Fruit fly (Drosophila melanogaster) whole organism, embryonic: ENCODE data around the gene Orct2.

Experiments used
- C15 ChIP-seq: fragments of 200-800 bp; sonication (Bioruptor generic); IDR thresholded peaks from 3 replicates; pipeline ENCODE4 v1.3.6; 2022; ENCODE audit warnings: missing biosample characterization, missing genetic modification characterization
- CG1024 ChIP-seq: fragments of 200-800 bp; sonication (Bioruptor generic); IDR thresholded peaks from 2 replicates; pipeline ENCODE4 v1.3.6; 2022; ENCODE audit warnings: missing biosample characterization, missing genetic modification characterization
- CG12104 ChIP-seq: fragments of 200-800 bp; sonication (Bioruptor generic); optimal IDR thresholded peaks from 3 replicates; lab custom pipeline; 2016; ENCODE audit warnings: missing biosample characterization, missing genetic modification characterization
- CG12744 ChIP-seq: fragments of 200-800 bp; sonication (Bioruptor generic); optimal IDR thresholded peaks from 2 replicates; lab custom pipeline; 2016; ENCODE audit warnings: missing biosample characterization, missing genetic modification characterization
- CG14014 ChIP-seq: fragments of 200-800 bp; sonication (Bioruptor generic); IDR thresholded peaks from 2 replicates; pipeline ENCODE4 v1.3.6; 2022; ENCODE audit warnings: missing biosample characterization, missing genetic modification characterization
- CG15011 ChIP-seq: fragments of 200-800 bp; sonication (Bioruptor generic); optimal IDR thresholded peaks from 3 replicates; lab custom pipeline; 2018; ENCODE audit warnings: missing biosample characterization, mild to moderate bottlenecking, missing genetic modification characterization
- CG1529 ChIP-seq: fragments of 200-800 bp; sonication (Bioruptor generic); optimal IDR thresholded peaks from 3 replicates; lab custom pipeline; 2018; ENCODE audit warnings: missing biosample characterization, missing genetic modification characterization
- CG15479 ChIP-seq: fragments of 200-800 bp; sonication (Bioruptor generic); optimal IDR thresholded peaks from 3 replicates; lab custom pipeline; 2019; ENCODE audit warnings: missing biosample characterization, mild to moderate bottlenecking, missing genetic modification characterization, moderate library complexity
- CG18262 ChIP-seq: fragments of 200-800 bp; optimal IDR thresholded peaks from 3 replicates; lab custom pipeline; 2019; ENCODE audit warnings: missing biosample characterization, mild to moderate bottlenecking, missing genetic modification characterization, moderate library complexity
- CG18599 ChIP-seq: fragments of 200-800 bp; sonication (Bioruptor generic); optimal IDR thresholded peaks from 3 replicates; lab custom pipeline; 2017; ENCODE audit warnings: missing biosample characterization, missing genetic modification characterization, mild to moderate bottlenecking, moderate library complexity, missing genetic modification reagents
- CG3163 ChIP-seq: fragments of 200-800 bp; sonication (Bioruptor generic); optimal IDR thresholded peaks from 3 replicates; lab custom pipeline; 2016; ENCODE audit warnings: missing biosample characterization, missing genetic modification characterization
- CG32767 ChIP-seq: fragments of 200-800 bp; sonication (Bioruptor generic); IDR thresholded peaks from 2 replicates; pipeline ENCODE4 v1.3.6; 2022; ENCODE audit warnings: missing biosample characterization, missing genetic modification characterization
- CG3281 ChIP-seq: fragments of 200-800 bp; sonication (Bioruptor generic); optimal IDR thresholded peaks from 3 replicates; lab custom pipeline; 2017; ENCODE audit warnings: missing biosample characterization, mild to moderate bottlenecking, missing genetic modification characterization
- CG34224 ChIP-seq: fragments of 200-800 bp; sonication (Bioruptor generic); IDR thresholded peaks from 3 replicates; pipeline ENCODE4 v1.3.6; 2022; ENCODE audit warnings: missing biosample characterization, missing genetic modification characterization; ENCODE audit not compliant: partially characterized antibody
- CG34422 ChIP-seq: fragments of 200-800 bp; sonication (Bioruptor generic); IDR thresholded peaks from 3 replicates; pipeline ENCODE4 v1.3.6; 2022; ENCODE audit warnings: missing biosample characterization, missing genetic modification characterization
- CG3847 ChIP-seq: fragments of 200-800 bp; sonication (Bioruptor generic); IDR thresholded peaks from 2 replicates; pipeline ENCODE4 v1.3.6; 2022; ENCODE audit warnings: missing biosample characterization, missing genetic modification characterization
- CG3995 ChIP-seq: fragments of 200-800 bp; sonication (Bioruptor generic); optimal IDR thresholded peaks from 3 replicates; lab custom pipeline; 2016; ENCODE audit warnings: missing biosample characterization, missing genetic modification characterization
- CG4617 ChIP-seq: fragments of 200-800 bp; sonication (Bioruptor generic); optimal IDR thresholded peaks from 3 replicates; lab custom pipeline; 2016; ENCODE audit warnings: missing biosample characterization, missing genetic modification characterization, borderline replicate concordance
- CG9437 ChIP-seq: fragments of 200-800 bp; sonication (Bioruptor generic); optimal IDR thresholded peaks from 2 replicates; lab custom pipeline; 2018; ENCODE audit warnings: missing biosample characterization, mild to moderate bottlenecking, missing genetic modification characterization
- CG9797 ChIP-seq: fragments of 200-800 bp; sonication (Bioruptor generic); optimal IDR thresholded peaks from 3 replicates; lab custom pipeline; 2018; ENCODE audit warnings: missing biosample characterization, mild to moderate bottlenecking, missing genetic modification characterization
- Deaf1 ChIP-seq: fragments of 200-800 bp; optimal IDR thresholded peaks from 3 replicates; lab custom pipeline; 2019; ENCODE audit warnings: missing biosample characterization, mild to moderate bottlenecking, missing genetic modification characterization, moderate library complexity
- Dref ChIP-seq: fragments of 200-800 bp; sonication (Bioruptor generic); IDR thresholded peaks from 2 replicates; pipeline ENCODE4 v1.3.6; 2022; ENCODE audit warnings: missing biosample characterization, missing genetic modification characterization
- Drgx ChIP-seq: fragments of 200-800 bp; sonication (Bioruptor generic); IDR thresholded peaks from 2 replicates; pipeline ENCODE4 v1.3.6; 2022; ENCODE audit warnings: missing biosample characterization, missing genetic modification characterization
- E2f1 ChIP-seq: fragments of 200-800 bp; sonication (Bioruptor generic); IDR thresholded peaks from 2 replicates; pipeline ENCODE4 v1.3.6; 2022; ENCODE audit warnings: missing biosample characterization, missing genetic modification characterization
- Fer3 ChIP-seq: fragments of 200-800 bp; sonication (Bioruptor generic); optimal IDR thresholded peaks from 2 replicates; lab custom pipeline; 2018; ENCODE audit warnings: missing biosample characterization, mild to moderate bottlenecking, missing genetic modification characterization, moderate library complexity
- HmgZ ChIP-seq: fragments of 200-800 bp; sonication (Bioruptor generic); optimal IDR thresholded peaks from 2 replicates; lab custom pipeline; 2018; ENCODE audit warnings: missing biosample characterization, mild to moderate bottlenecking, missing genetic modification characterization
- Hmr ChIP-seq: fragments of 200-800 bp; sonication (Bioruptor generic); optimal IDR thresholded peaks from 3 replicates; lab custom pipeline; 2017; ENCODE audit warnings: mild to moderate bottlenecking, missing biosample characterization, missing genetic modification reagents, missing genetic modification characterization
- Lpt ChIP-seq: fragments of >200 bp; optimal IDR thresholded peaks from 2 replicates; lab custom pipeline; 2018; ENCODE audit warnings: missing biosample characterization, missing genetic modification characterization
- Med ChIP-seq: fragments of 200-800 bp; sonication (Bioruptor generic); peaks from one replicate; lab custom pipeline; 2016; ENCODE audit warnings: missing biosample characterization, missing genetic modification characterization, mild to moderate bottlenecking, inconsistent platforms, moderate library complexity
- Nf-YB ChIP-seq: fragments of 200-800 bp; sonication (Bioruptor generic); optimal IDR thresholded peaks from 3 replicates; lab custom pipeline; 2019; ENCODE audit warnings: missing biosample characterization, mild to moderate bottlenecking, missing genetic modification characterization, moderate library complexity
- Oaz ChIP-seq: fragments of 200-800 bp; sonication (Bioruptor generic); IDR thresholded peaks from 2 replicates; pipeline ENCODE4 v1.3.6; 2022; ENCODE audit warnings: missing biosample characterization, missing genetic modification characterization
- Sry-δ ChIP-seq: fragments of 200-800 bp; sonication (Bioruptor generic); optimal IDR thresholded peaks from 2 replicates; lab custom pipeline; 2016; ENCODE audit warnings: missing biosample characterization, missing genetic modification characterization
- YL-1 ChIP-seq: fragments of 200-800 bp; sonication (Bioruptor generic); optimal IDR thresholded peaks from 3 replicates; lab custom pipeline; 2017; ENCODE audit warnings: missing biosample characterization, mild to moderate bottlenecking, missing genetic modification characterization
- ab ChIP-seq: fragments of 200-800 bp; sonication (Bioruptor generic); optimal IDR thresholded peaks from 2 replicates; lab custom pipeline; 2016; ENCODE audit warnings: missing biosample characterization, missing genetic modification characterization
- aop ChIP-seq: fragments of 200-800 bp; sonication (Bioruptor generic); IDR thresholded peaks from 2 replicates; pipeline ENCODE4 v1.3.6; 2022; ENCODE audit warnings: missing biosample characterization, missing genetic modification characterization
- bab2 ChIP-seq: fragments of 200-800 bp; sonication (Bioruptor generic); optimal IDR thresholded peaks from 2 replicates; lab custom pipeline; 2016; ENCODE audit warnings: missing biosample characterization, missing genetic modification characterization
- bcd ChIP-seq: fragments of 200-800 bp; sonication (Bioruptor generic); optimal IDR thresholded peaks from 2 replicates; lab custom pipeline; 2017; ENCODE audit warnings: missing biosample characterization, mild to moderate bottlenecking, missing genetic modification characterization
- chinmo ChIP-seq: fragments of 200-800 bp; sonication (Bioruptor generic); IDR thresholded peaks from 4 replicates; pipeline ENCODE4 v1.3.6; 2022; ENCODE audit warnings: missing biosample characterization, missing genetic modification characterization; ENCODE audit not compliant: partially characterized antibody
- ci ChIP-seq: fragments of 200-800 bp; sonication (Bioruptor generic); IDR thresholded peaks from 3 replicates; pipeline ENCODE4 v1.3.6; 2022; ENCODE audit warnings: missing biosample characterization, missing genetic modification characterization
- disco-r ChIP-seq: fragments of 200-800 bp; sonication (Bioruptor generic); optimal IDR thresholded peaks from 2 replicates; lab custom pipeline; 2016; ENCODE audit warnings: missing biosample characterization, missing genetic modification characterization
- eve ChIP-seq, 2 experiments: fragments of >200 bp; optimal IDR thresholded peaks; 2 replicates each; lab custom pipeline; 2017; ENCODE audit warnings: missing biosample characterization in 2 of 2, missing genetic modification characterization in 2 of 2
- gt ChIP-seq: fragments of 200-800 bp; sonication (Bioruptor generic); IDR thresholded peaks from 2 replicates; pipeline ENCODE4 v1.3.6; 2022; ENCODE audit warnings: missing biosample characterization, missing genetic modification characterization
- ham ChIP-seq: fragments of 200-800 bp; sonication (Bioruptor generic); IDR thresholded peaks from 2 replicates; pipeline ENCODE4 v1.3.6; 2022; ENCODE audit warnings: missing biosample characterization, missing genetic modification characterization
- insv ChIP-seq, 2 experiments: fragments of 200-800 bp; sonication (Bioruptor generic); optimal IDR thresholded peaks; 3 replicates each; lab custom pipeline; 2016 to 2018; ENCODE audit warnings: missing biosample characterization in 2 of 2, missing genetic modification characterization in 2 of 2
- jumu ChIP-seq: fragments of 200-800 bp; sonication (Bioruptor generic); optimal IDR thresholded peaks from 3 replicates; lab custom pipeline; 2016; ENCODE audit warnings: missing biosample characterization, missing genetic modification characterization
- pfk ChIP-seq: fragments of 200-800 bp; sonication (Bioruptor generic); optimal IDR thresholded peaks from 2 replicates; lab custom pipeline; 2018; ENCODE audit warnings: missing biosample characterization, mild to moderate bottlenecking, missing genetic modification characterization, moderate library complexity
- sd ChIP-seq: fragments of 200-800 bp; sonication (Bioruptor generic); optimal IDR thresholded peaks from 3 replicates; lab custom pipeline; 2018; ENCODE audit warnings: missing biosample characterization, mild to moderate bottlenecking, missing genetic modification characterization, moderate library complexity
- stwl ChIP-seq: fragments of 200-800 bp; sonication (Bioruptor generic); optimal IDR thresholded peaks from 3 replicates; lab custom pipeline; 2018; ENCODE audit warnings: missing biosample characterization, mild to moderate bottlenecking, missing genetic modification characterization, moderate library complexity
- tup ChIP-seq: fragments of 200-800 bp; sonication (Bioruptor generic); optimal IDR thresholded peaks from 2 replicates; lab custom pipeline; 2016; ENCODE audit warnings: missing biosample characterization, mild to moderate bottlenecking, missing genetic modification characterization, moderate library complexity
- vvl ChIP-seq: fragments of 200-800 bp; sonication (Bioruptor generic); IDR thresholded peaks from 2 replicates; pipeline ENCODE4 v1.3.6; 2022; ENCODE audit warnings: missing biosample characterization, missing genetic modification characterization
- zen ChIP-seq: fragments of 200-800 bp; sonication (Bioruptor generic); optimal IDR thresholded peaks from 3 replicates; lab custom pipeline; 2018; ENCODE audit warnings: missing biosample characterization, mild to moderate bottlenecking, missing genetic modification characterization, moderate library complexity
- zen2 ChIP-seq: fragments of 200-800 bp; sonication (Bioruptor generic); IDR thresholded peaks from 3 replicates; pipeline ENCODE4 v1.3.6; 2022; ENCODE audit warnings: missing biosample characterization, missing genetic modification characterization; ENCODE audit not compliant: partially characterized antibody

Gene Orct2

dm6 chr3R:24231206-24231502 is 41.7 kb upstream of the Orct2 start (continued):
- TF ChIP-seq jumu (no peak), CG18599 (no peak), CG1024 (GFP tag; lab: Robert Waterston, UW) (no peak), ham (GFP tag; lab: Robert Waterston, UW) (no peak), Oaz (GFP tag; lab: Robert Waterston, UW) (no peak), CG3847 (0 out of 2 replicates have a peak, but pooled peaks have one; percentile 36), C15 (no peak), YL-1 (GFP tag; lab: Kevin White, UChicago) (no peak), Nf-YB (GFP tag; lab: Kevin White, UChicago) (no peak), ab (GFP tag; lab: Kevin White, UChicago) (no peak), CG4617 (GFP tag; lab: Kevin White, UChicago) (no peak), Sry-δ (GFP tag; lab: Kevin White, UChicago) (no peak), CG9437 (no peak), aop (GFP tag; lab: Robert Waterston, UW) (no peak), pfk (GFP tag; lab: Kevin White, UChicago) (peak; percentile 36), CG12744 (GFP tag; lab: Kevin White, UChicago) (no peak), tup (no peak), CG1529 (GFP tag; lab: Kevin White, UChicago) (no peak), eve (GFP tag; optimal IDR thresholded peaks at IDR 0.05; lab: Kevin White, UChicago) (no peak), stwl (tag; lab: Kevin White, UChicago) (peak; percentile 27), CG9797 (GFP tag; lab: Kevin White, UChicago) (no peak), CG15479 (GFP tag; lab: Kevin White, UChicago) (peak; percentile 10), CG3163 (GFP tag; lab: Kevin White, UChicago) (no peak), Fer3 (no peak), zen2 (GFP tag; lab: Robert Waterston, UW) (0 out of 3 replicates have a peak, but pooled peaks have one; percentile 9), CG34224 (no peak), Deaf1 (tag; lab: Kevin White, UChicago) (peak; percentile 12), Dref (GFP tag; lab: Robert Waterston, UW) (0 out of 2 replicates have a peak, but pooled peaks have one; percentile 29), CG18262 (tag; lab: Kevin White, UChicago) (no peak), CG32767 (no peak), CG3281 (no peak), E2f1 (GFP tag; lab: Robert Waterston, UW) (no peak), Lpt (GFP tag; lab: Kevin White, UChicago) (no peak), gt (GFP tag; lab: Robert Waterston, UW) (no peak), disco-r (GFP tag; lab: Kevin White, UChicago) (no peak), CG14014 (GFP tag; lab: Robert Waterston, UW) (no peak), ci (GFP tag; lab: Robert Waterston, UW) (0 out of 3 replicates have a peak, but pooled peaks have one; percentile 8), CG34422 (peak; percentile 51; the same call in 1 of the 3 replicates), CG3995 (GFP tag; lab: Kevin White, UChicago) (no peak), CG15011 (GFP tag; lab: Kevin White, UChicago) (no peak), bab2 (GFP tag; lab: Kevin White, UChicago) (no peak), zen (tag; lab: Kevin White, UChicago) (no peak), CG12104 (GFP tag; lab: Kevin White, UChicago) (no peak), chinmo (GFP tag; lab: Robert Waterston, UW) (peak; percentile 67; the same call in 2 of the 4 replicates), bcd (GFP tag; lab: Kevin White, UChicago) (no peak), vvl (GFP tag; lab: Robert Waterston, UW) (0 out of 2 replicates have a peak, but pooled peaks have one; percentile 20), sd (tag; lab: Kevin White, UChicago) (peak; percentile 99), Drgx (no peak), insv (GFP tag; optimal IDR thresholded peaks at IDR 0.05; lab: Kevin White, UChicago) (no peak), HmgZ (tag; lab: Kevin White, UChicago) (no peak), Hmr (no peak), Med (GFP tag; lab: Kevin White, UChicago) (peak; percentile 59)
